Fruit fly (Drosophila melanogaster): ENCODE measurements around the gene CG4935.

The CG4935 gene

DNA sequence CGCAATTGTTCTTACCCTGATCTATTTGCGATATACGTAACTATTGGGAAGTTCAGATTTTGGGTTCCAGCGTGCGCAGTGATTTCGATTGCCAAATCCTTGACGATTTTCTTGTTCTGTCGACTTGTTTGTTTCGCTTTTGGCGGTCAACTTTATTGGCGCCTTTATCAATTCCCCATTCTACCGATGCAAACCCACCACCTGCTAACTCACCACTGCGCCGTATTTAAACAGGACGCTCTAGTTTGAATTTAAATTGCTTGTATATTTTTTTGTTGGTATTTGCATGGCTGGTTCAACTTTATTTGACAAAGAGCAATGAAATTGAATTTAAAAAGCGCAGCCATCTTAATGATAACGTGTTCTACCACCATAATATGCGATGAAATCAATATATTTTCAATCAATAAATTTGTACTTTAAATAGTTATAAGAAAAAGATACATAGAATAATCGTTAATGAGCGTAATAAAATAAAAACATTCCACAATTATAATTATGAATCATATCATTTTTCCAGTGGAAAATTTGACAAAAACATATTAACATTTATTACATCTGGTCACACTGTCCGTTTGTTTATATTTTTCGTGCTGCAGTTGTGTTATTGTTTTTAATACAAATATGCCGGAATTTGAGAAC lies at the start of gene CG4935, which contains the start of gene twe:
Gene CG4935, plus strand, starts transcription at position 566 of the 642 bp plus-strand sequence.
Gene twe, minus strand, starts transcription at position 302 of the 642 bp plus-strand sequence.
- TF ChIP-seq CG15710 (tag; optimal IDR thresholded peaks at IDR 0.05) = no peak
- no peak for TF ChIP-seq Pif1A (GFP tag; optimal IDR thresholded peaks at IDR 0.05)
- TF ChIP-seq CG12605 (GFP tag; IDR thresholded peaks at IDR 0.05) = no peak
- no peak for TF ChIP-seq Pif1B (GFP tag; optimal IDR thresholded peaks at IDR 0.05)
- no peak for TF ChIP-seq CG9948 (tag; optimal IDR thresholded peaks at IDR 0.05)
- TF ChIP-seq CG10348 (GFP tag; IDR thresholded peaks at IDR 0.05) = no peak
- no peak for TF ChIP-seq rn (GFP tag; IDR thresholded peaks at IDR 0.05)
- no peak for TF ChIP-seq CG4496 (GFP tag; IDR thresholded peaks at IDR 0.05)
- no peak for TF ChIP-seq EcR (GFP tag; optimal IDR thresholded peaks at IDR 0.05)
- no peak for TF ChIP-seq CG8159 (tag; optimal IDR thresholded peaks at IDR 0.05)
- no peak for TF ChIP-seq CG8301 (tag; optimal IDR thresholded peaks at IDR 0.05)
- no peak for TF ChIP-seq CG14655 (GFP tag; optimal IDR thresholded peaks at IDR 0.05)
- no peak for TF ChIP-seq CG13204 (GFP tag; optimal IDR thresholded peaks at IDR 0.05)
- no peak for TF ChIP-seq Ets98B (GFP tag; IDR thresholded peaks at IDR 0.05)

- TF ChIP-seq CG15710 (tag; optimal IDR thresholded peaks at IDR 0.05) (no peak), EcR (GFP tag; optimal IDR thresholded peaks at IDR 0.05) (no peak), CG34367 (tag; optimal IDR thresholded peaks at IDR 0.05) (no peak), CG4496 (GFP tag; IDR thresholded peaks at IDR 0.05) (no peak), Pif1B (GFP tag; optimal IDR thresholded peaks at IDR 0.05) (no peak), CG10348 (GFP tag; IDR thresholded peaks at IDR 0.05) (no peak), CG8159 (tag; optimal IDR thresholded peaks at IDR 0.05) (no peak), CG32121 (GFP tag; IDR thresholded peaks at IDR 0.05) (no peak), CG14655 (GFP tag; optimal IDR thresholded peaks at IDR 0.05) (no peak), fd96Ca (GFP tag; IDR thresholded peaks at IDR 0.05) (no peak), D1 (tag; optimal IDR thresholded peaks at IDR 0.05) (no peak), CG9948 (tag; optimal IDR thresholded peaks at IDR 0.05) (no peak), CG8301 (tag; optimal IDR thresholded peaks at IDR 0.05) (no peak), Snoo (tag; optimal IDR thresholded peaks at IDR 0.05) (no peak), CG12605 (GFP tag; IDR thresholded peaks at IDR 0.05) (no peak), Pif1A (GFP tag; optimal IDR thresholded peaks at IDR 0.05) (no peak), CG13204 (GFP tag; optimal IDR thresholded peaks at IDR 0.05) (no peak), rn (GFP tag; IDR thresholded peaks at IDR 0.05) (no peak), gl (tag; optimal IDR thresholded peaks at IDR 0.05) (no peak), Ets98B (GFP tag; IDR thresholded peaks at IDR 0.05) (no peak)
Observed at dm6 chr2L:16216298-16216697, 45.6 kb upstream of the CG4935 start.

DNA sequence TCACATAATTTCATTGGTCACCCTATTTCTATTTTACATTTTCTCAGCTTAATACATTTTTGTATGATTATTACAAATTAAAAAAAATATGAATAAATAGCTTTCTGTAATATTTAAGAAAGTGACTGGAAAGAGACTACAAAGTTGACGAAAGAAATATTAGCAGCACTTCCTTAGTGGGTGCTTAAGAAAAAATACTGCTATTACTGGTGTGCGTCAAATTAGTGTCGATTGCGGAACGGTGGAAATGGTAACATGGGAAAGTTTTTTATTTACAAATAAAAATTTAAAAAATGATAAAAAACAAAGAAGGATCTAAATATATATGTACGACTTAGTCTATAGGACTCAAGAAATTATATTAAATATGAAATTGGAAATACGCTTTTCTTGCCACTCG lies 38.0 kb upstream of the CG4935 start:
- TF ChIP-seq CG14655 (GFP tag; optimal IDR thresholded peaks at IDR 0.05) = no peak
- TF ChIP-seq CG8301 (tag; optimal IDR thresholded peaks at IDR 0.05) = no peak
- no peak for TF ChIP-seq gl (tag; optimal IDR thresholded peaks at IDR 0.05)
- no peak for TF ChIP-seq CG4496 (GFP tag; IDR thresholded peaks at IDR 0.05)
- TF ChIP-seq CG9948 (tag; optimal IDR thresholded peaks at IDR 0.05) = no peak
- no peak for TF ChIP-seq CG10348 (GFP tag; IDR thresholded peaks at IDR 0.05)

DNA sequence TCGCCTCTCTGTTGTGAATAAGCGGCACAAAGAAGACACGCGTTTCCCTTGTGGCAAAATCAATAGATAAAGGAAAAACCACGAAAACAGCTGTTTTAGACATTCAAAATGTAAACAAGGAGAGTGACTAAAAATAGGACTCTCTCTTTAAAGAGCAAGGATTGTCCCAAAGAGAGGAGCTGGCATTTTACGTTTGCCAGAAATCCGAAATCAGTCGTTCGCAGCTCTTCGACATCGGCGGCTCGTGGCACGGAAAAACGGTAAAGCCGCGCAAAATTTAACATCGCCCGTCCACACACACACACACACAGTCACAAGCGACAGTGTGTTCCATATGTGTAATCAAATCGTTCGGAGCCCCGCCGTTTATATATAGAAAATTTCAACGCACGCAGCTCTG lies 30.7 kb upstream of the CG4935 start, which contains the start of gene Ca-Ma2d:
Gene Ca-Ma2d, plus strand, starts transcription at position 211 of the 400 bp plus-strand sequence.
- TF ChIP-seq CG12605 (GFP tag; IDR thresholded peaks at IDR 0.05) (peak; percentile 27; the same call in 1 of the 2 replicates), CG34367 (tag; optimal IDR thresholded peaks at IDR 0.05) (no peak), CG14655 (GFP tag; optimal IDR thresholded peaks at IDR 0.05) (no peak)

dm6 chr2L:16234817-16235216 lies 27.1 kb upstream of the CG4935 start:
- no peak for TF ChIP-seq CG17806 (tag; optimal IDR thresholded peaks at IDR 0.05)
- TF ChIP-seq CG14655 (GFP tag; optimal IDR thresholded peaks at IDR 0.05) = no peak
- no peak for TF ChIP-seq Pif1B (GFP tag; optimal IDR thresholded peaks at IDR 0.05)
- no peak for TF ChIP-seq D1 (tag; optimal IDR thresholded peaks at IDR 0.05)
- TF ChIP-seq Snoo (tag; optimal IDR thresholded peaks at IDR 0.05) = no peak
- no peak for TF ChIP-seq CG8301 (tag; optimal IDR thresholded peaks at IDR 0.05)
- no peak; the same call in 1 of the 2 replicates for TF ChIP-seq CG12605 (GFP tag; IDR thresholded peaks at IDR 0.05)
- TF ChIP-seq CG32121 (GFP tag; IDR thresholded peaks at IDR 0.05) = no peak
- TF ChIP-seq CG34367 (tag; optimal IDR thresholded peaks at IDR 0.05) = no peak
- TF ChIP-seq gl (tag; optimal IDR thresholded peaks at IDR 0.05) = no peak
- TF ChIP-seq fd96Ca (GFP tag; IDR thresholded peaks at IDR 0.05) = no peak
- no peak for TF ChIP-seq Ets98B (GFP tag; IDR thresholded peaks at IDR 0.05)
- TF ChIP-seq CG15710 (tag; optimal IDR thresholded peaks at IDR 0.05) = no peak
- TF ChIP-seq Pif1A (GFP tag; optimal IDR thresholded peaks at IDR 0.05) = no peak

DNA sequence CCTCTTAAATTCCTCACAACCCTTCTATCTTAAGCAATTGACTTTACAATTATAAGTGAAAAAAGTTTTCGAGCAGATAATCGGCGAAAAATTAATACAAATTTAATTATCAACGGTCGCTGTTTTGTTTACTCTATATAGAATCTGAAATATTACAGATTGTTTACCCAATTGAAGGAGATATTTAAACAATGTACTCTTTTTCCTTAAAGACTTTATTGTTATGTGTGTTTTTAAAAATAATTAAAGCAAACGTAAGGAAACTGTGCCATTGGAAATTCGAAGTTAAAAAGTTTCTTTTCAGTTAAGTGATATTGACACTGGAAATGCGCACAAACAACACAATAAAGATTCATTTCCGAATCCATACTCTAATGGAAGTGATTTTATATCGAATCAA lies 20.3 kb upstream of the CG4935 start, which contains the start of gene CG42818:
Gene CG42818, plus strand, starts transcription at position 301 of the 400 bp plus-strand sequence.
- TF ChIP-seq CG8159 (tag; optimal IDR thresholded peaks at IDR 0.05) = no peak
- TF ChIP-seq Pif1A (GFP tag; optimal IDR thresholded peaks at IDR 0.05) = no peak
- TF ChIP-seq CG4496 (GFP tag; IDR thresholded peaks at IDR 0.05) = no peak
- TF ChIP-seq CG13204 (GFP tag; optimal IDR thresholded peaks at IDR 0.05) = no peak
- no peak for TF ChIP-seq Snoo (tag; optimal IDR thresholded peaks at IDR 0.05)
- TF ChIP-seq CG15710 (tag; optimal IDR thresholded peaks at IDR 0.05) = no peak
- TF ChIP-seq D1 (tag; optimal IDR thresholded peaks at IDR 0.05) = no peak
- no peak for TF ChIP-seq CG9948 (tag; optimal IDR thresholded peaks at IDR 0.05)
- no peak for TF ChIP-seq gl (tag; optimal IDR thresholded peaks at IDR 0.05)
- TF ChIP-seq CG14655 (GFP tag; optimal IDR thresholded peaks at IDR 0.05) = no peak
- no peak for TF ChIP-seq CG34367 (tag; optimal IDR thresholded peaks at IDR 0.05)
- no peak for TF ChIP-seq CG32121 (GFP tag; IDR thresholded peaks at IDR 0.05)
- no peak for TF ChIP-seq fd96Ca (GFP tag; IDR thresholded peaks at IDR 0.05)
- no peak for TF ChIP-seq CG8301 (tag; optimal IDR thresholded peaks at IDR 0.05)
- TF ChIP-seq CG12605 (GFP tag; IDR thresholded peaks at IDR 0.05) = no peak
- no peak for TF ChIP-seq CG10348 (GFP tag; IDR thresholded peaks at IDR 0.05)
- no peak for TF ChIP-seq Pif1B (GFP tag; optimal IDR thresholded peaks at IDR 0.05)
- no peak for TF ChIP-seq CG17806 (tag; optimal IDR thresholded peaks at IDR 0.05)
